Fruit fly (Drosophila melanogaster) whole organism, embryonic: ENCODE measurements around the gene topi.
A peak's percentile ranks its signal among the peaks of the same experiment; 100 is the strongest.

Source experiments
- Atf6 ChIP-seq: fragments of 200-800 bp; sonication (Bioruptor generic); IDR thresholded peaks from 2 replicates; pipeline ENCODE4 v1.3.6; 2022; ENCODE audit warnings: missing biosample characterization, missing genetic modification characterization
- Bgb ChIP-seq: fragments of 200-800 bp; sonication (Bioruptor generic); IDR thresholded peaks from 2 replicates; pipeline ENCODE4 v1.3.6; 2022; ENCODE audit warnings: missing biosample characterization, missing genetic modification characterization; ENCODE audit not compliant: partially characterized antibody
- CG10979 ChIP-seq: fragments of 200-800 bp; sonication (Bioruptor generic); optimal IDR thresholded peaks from 2 replicates; lab custom pipeline; 2018; ENCODE audit warnings: missing biosample characterization, mild to moderate bottlenecking, missing genetic modification characterization, moderate library complexity
- CG13296 ChIP-seq: fragments of 200-800 bp; sonication (Bioruptor generic); optimal IDR thresholded peaks from 3 replicates; lab custom pipeline; 2018; ENCODE audit warnings: missing biosample characterization, mild to moderate bottlenecking, missing genetic modification characterization
- CG14441 ChIP-seq: fragments of 200-800 bp; sonication (Bioruptor generic); IDR thresholded peaks from 2 replicates; pipeline ENCODE4 v1.3.6; 2022; ENCODE audit warnings: missing biosample characterization, missing genetic modification characterization
- CG14860 ChIP-seq: fragments of 200-800 bp; sonication (Bioruptor generic); IDR thresholded peaks from 3 replicates; pipeline ENCODE4 v1.3.6; 2022; ENCODE audit warnings: missing biosample characterization, missing genetic modification characterization; ENCODE audit not compliant: partially characterized antibody
- CG14965 ChIP-seq: fragments of 200-800 bp; sonication (Bioruptor generic); optimal IDR thresholded peaks from 2 replicates; lab custom pipeline; 2016; ENCODE audit warnings: missing biosample characterization, missing genetic modification characterization, borderline replicate concordance
- CG15601 ChIP-seq: fragments of 200-800 bp; sonication (Bioruptor generic); optimal IDR thresholded peaks from 3 replicates; lab custom pipeline; 2019; ENCODE audit warnings: missing biosample characterization, mild to moderate bottlenecking, missing genetic modification characterization, moderate library complexity
- CG15696 ChIP-seq: fragments of 200-800 bp; sonication (Bioruptor generic); optimal IDR thresholded peaks from 2 replicates; lab custom pipeline; 2019; ENCODE audit warnings: missing biosample characterization, mild to moderate bottlenecking, missing genetic modification characterization, moderate library complexity
- CG18764 ChIP-seq: fragments of 200-800 bp; sonication (Bioruptor generic); optimal IDR thresholded peaks from 3 replicates; lab custom pipeline; 2016; ENCODE audit warnings: missing biosample characterization, missing genetic modification characterization
- CG2116 ChIP-seq: fragments of 200-800 bp; sonication (Bioruptor generic); optimal IDR thresholded peaks from 3 replicates; lab custom pipeline; 2018; ENCODE audit warnings: missing biosample characterization, mild to moderate bottlenecking, missing genetic modification characterization
- CG2712 ChIP-seq: fragments of 200-800 bp; optimal IDR thresholded peaks from 3 replicates; lab custom pipeline; 2019; ENCODE audit warnings: missing biosample characterization, mild to moderate bottlenecking, missing genetic modification characterization, moderate library complexity
- CG31388 ChIP-seq: fragments of 200-800 bp; sonication (Bioruptor generic); optimal IDR thresholded peaks from 2 replicates; lab custom pipeline; 2016; ENCODE audit warnings: missing biosample characterization, missing genetic modification characterization
- CG32767 ChIP-seq: fragments of 200-800 bp; sonication (Bioruptor generic); IDR thresholded peaks from 2 replicates; pipeline ENCODE4 v1.3.6; 2022; ENCODE audit warnings: missing biosample characterization, missing genetic modification characterization
- CG43689 ChIP-seq: fragments of 200-800 bp; sonication (Bioruptor generic); IDR thresholded peaks from 2 replicates; pipeline ENCODE4 v1.3.6; 2022; ENCODE audit warnings: missing biosample characterization, missing genetic modification characterization
- CkIIα-i1 ChIP-seq: fragments of 200-800 bp; sonication (Bioruptor generic); IDR thresholded peaks from 2 replicates; pipeline ENCODE4 v1.3.6; 2022; ENCODE audit warnings: missing biosample characterization, missing genetic modification characterization
- D ChIP-seq, 2 experiments: fragments of 200-800 bp in 1 of 2; fragments of >200 bp in 1 of 2; sonication (Bioruptor generic) in 1 of 2; optimal IDR thresholded peaks; 2 replicates in 1 of 2; 3 replicates in 1 of 2; lab custom pipeline; 2017; ENCODE audit warnings: mild to moderate bottlenecking in 1 of 2, missing biosample characterization in 1 of 2, missing genetic modification characterization in 1 of 2, missing genetic modification reagents in 1 of 2
- D19A ChIP-seq: fragments of 200-800 bp; optimal IDR thresholded peaks from 3 replicates; lab custom pipeline; 2019; ENCODE audit warnings: missing biosample characterization, mild to moderate bottlenecking, missing genetic modification characterization, moderate library complexity
- Dip3 ChIP-seq: fragments of 200-800 bp; sonication (Bioruptor generic); optimal IDR thresholded peaks from 3 replicates; lab custom pipeline; 2016; ENCODE audit warnings: missing biosample characterization, missing genetic modification characterization
- Hmr ChIP-seq: fragments of 200-800 bp; sonication (Bioruptor generic); optimal IDR thresholded peaks from 3 replicates; lab custom pipeline; 2017; ENCODE audit warnings: mild to moderate bottlenecking, missing biosample characterization, missing genetic modification reagents, missing genetic modification characterization
- Hsf ChIP-seq: fragments of 200-800 bp; sonication (Bioruptor generic); optimal IDR thresholded peaks from 3 replicates; lab custom pipeline; 2016; ENCODE audit warnings: missing biosample characterization, missing genetic modification characterization
- Jarid2 ChIP-seq: fragments of 200-800 bp; sonication (Bioruptor generic); optimal IDR thresholded peaks from 3 replicates; lab custom pipeline; 2017; ENCODE audit warnings: mild to moderate bottlenecking, missing biosample characterization, missing genetic modification reagents, missing genetic modification characterization
- Meics ChIP-seq: fragments of 200-800 bp; sonication (Bioruptor generic); optimal IDR thresholded peaks from 2 replicates; lab custom pipeline; 2017; ENCODE audit warnings: missing biosample characterization, mild to moderate bottlenecking, missing genetic modification characterization
- Poxn ChIP-seq: fragments of 200-800 bp; sonication (Bioruptor generic); IDR thresholded peaks from 2 replicates; pipeline ENCODE4 v1.3.6; 2022; ENCODE audit warnings: missing biosample characterization, missing genetic modification characterization
- Ravus ChIP-seq: fragments of 200-800 bp; sonication (Bioruptor generic); IDR thresholded peaks from 2 replicates; pipeline ENCODE4 v1.3.6; 2022; ENCODE audit warnings: missing biosample characterization, missing genetic modification characterization
- Sry-δ ChIP-seq: fragments of 200-800 bp; sonication (Bioruptor generic); optimal IDR thresholded peaks from 2 replicates; lab custom pipeline; 2016; ENCODE audit warnings: missing biosample characterization, missing genetic modification characterization
- Taf1 ChIP-seq: fragments of 200-800 bp; sonication (Bioruptor generic); IDR thresholded peaks from 2 replicates; pipeline ENCODE4 v1.3.6; 2022; ENCODE audit warnings: missing biosample characterization, missing genetic modification characterization
- Xbp1 ChIP-seq: fragments of 200-800 bp; sonication (Bioruptor generic); optimal IDR thresholded peaks from 3 replicates; lab custom pipeline; 2016; ENCODE audit warnings: missing biosample characterization, mild to moderate bottlenecking, missing genetic modification characterization
- cas ChIP-seq: fragments of 200-800 bp; sonication (Bioruptor generic); IDR thresholded peaks from 2 replicates; pipeline ENCODE4 v1.3.6; 2022; ENCODE audit warnings: missing biosample characterization, missing genetic modification characterization
- disco-r ChIP-seq: fragments of 200-800 bp; sonication (Bioruptor generic); optimal IDR thresholded peaks from 2 replicates; lab custom pipeline; 2016; ENCODE audit warnings: missing biosample characterization, missing genetic modification characterization
- gce ChIP-seq: fragments of 200-800 bp; sonication (Bioruptor generic); IDR thresholded peaks from 3 replicates; pipeline ENCODE4 v1.3.6; 2022; ENCODE audit warnings: missing biosample characterization, missing genetic modification characterization
- hkb ChIP-seq, 2 experiments: fragments of 200-800 bp in 1 of 2; fragments of >200 bp in 1 of 2; sonication (Bioruptor generic) in 1 of 2; IDR thresholded peaks in 1 of 2; optimal IDR thresholded peaks in 1 of 2; 2 replicates each; pipeline versions ENCODE4 v1.3.6 to Lab custom; 2017 to 2022; ENCODE audit warnings: missing biosample characterization in 1 of 2, missing genetic modification characterization in 1 of 2
- insv ChIP-seq, 2 experiments: fragments of 200-800 bp; sonication (Bioruptor generic); optimal IDR thresholded peaks; 3 replicates each; lab custom pipeline; 2016 to 2018; ENCODE audit warnings: missing biosample characterization in 2 of 2, missing genetic modification characterization in 2 of 2
- lbe ChIP-seq: fragments of 200-800 bp; sonication (Bioruptor generic); optimal IDR thresholded peaks from 2 replicates; lab custom pipeline; 2016; ENCODE audit warnings: missing biosample characterization, mild to moderate bottlenecking, missing genetic modification characterization
- luna ChIP-seq: fragments of 200-800 bp; sonication (Bioruptor generic); optimal IDR thresholded peaks from 2 replicates; lab custom pipeline; 2016; ENCODE audit warnings: missing biosample characterization, missing genetic modification characterization
- mld ChIP-seq: fragments of 200-800 bp; sonication (Bioruptor generic); IDR thresholded peaks from 3 replicates; pipeline ENCODE4 v1.3.6; 2022; ENCODE audit warnings: missing biosample characterization, missing genetic modification characterization; ENCODE audit not compliant: partially characterized antibody
- otp ChIP-seq: fragments of 200-800 bp; sonication (Bioruptor generic); IDR thresholded peaks from 3 replicates; pipeline ENCODE4, ENCODE4 v1.3.6; 2022; ENCODE audit warnings: missing biosample characterization, missing genetic modification characterization
- pb ChIP-seq: fragments of 200-800 bp; sonication (Bioruptor generic); optimal IDR thresholded peaks from 3 replicates; lab custom pipeline; 2016; ENCODE audit warnings: missing biosample characterization, missing genetic modification characterization
- peb ChIP-seq: fragments of 200-800 bp; sonication (Bioruptor generic); IDR thresholded peaks from 2 replicates; pipeline ENCODE4 v1.3.6; 2022; ENCODE audit warnings: missing biosample characterization, missing genetic modification characterization
- pfk ChIP-seq: fragments of 200-800 bp; sonication (Bioruptor generic); optimal IDR thresholded peaks from 2 replicates; lab custom pipeline; 2018; ENCODE audit warnings: missing biosample characterization, mild to moderate bottlenecking, missing genetic modification characterization, moderate library complexity
- phol ChIP-seq: fragments of 200-800 bp; sonication (Bioruptor generic); optimal IDR thresholded peaks from 3 replicates; lab custom pipeline; 2018; ENCODE audit warnings: missing biosample characterization, mild to moderate bottlenecking, missing genetic modification characterization, moderate library complexity
- pros ChIP-seq: fragments of 200-800 bp; sonication (Bioruptor generic); optimal IDR thresholded peaks from 3 replicates; lab custom pipeline; 2019; ENCODE audit warnings: missing biosample characterization, mild to moderate bottlenecking, missing genetic modification characterization, moderate library complexity
- pum ChIP-seq: fragments of 200-800 bp; sonication (Bioruptor generic); optimal IDR thresholded peaks from 2 replicates; lab custom pipeline; 2016; ENCODE audit warnings: missing biosample characterization, missing genetic modification characterization
- sim ChIP-seq: fragments of 200-800 bp; sonication (Bioruptor generic); IDR thresholded peaks from 2 replicates; pipeline ENCODE4 v1.3.6; 2022; ENCODE audit warnings: missing biosample characterization, missing genetic modification characterization
- sqz ChIP-seq: fragments of 200-800 bp; sonication (Bioruptor generic); optimal IDR thresholded peaks from 3 replicates; lab custom pipeline; 2018; ENCODE audit warnings: missing biosample characterization, mild to moderate bottlenecking, missing genetic modification characterization
- stwl ChIP-seq: fragments of 200-800 bp; sonication (Bioruptor generic); optimal IDR thresholded peaks from 3 replicates; lab custom pipeline; 2018; ENCODE audit warnings: missing biosample characterization, mild to moderate bottlenecking, missing genetic modification characterization, moderate library complexity
- tap ChIP-seq: fragments of 200-800 bp; optimal IDR thresholded peaks from 3 replicates; lab custom pipeline; 2019; ENCODE audit warnings: missing biosample characterization, mild to moderate bottlenecking, missing genetic modification characterization, moderate library complexity
- zen2 ChIP-seq: fragments of 200-800 bp; sonication (Bioruptor generic); IDR thresholded peaks from 3 replicates; pipeline ENCODE4 v1.3.6; 2022; ENCODE audit warnings: missing biosample characterization, missing genetic modification characterization; ENCODE audit not compliant: partially characterized antibody

The topi gene

DNA sequence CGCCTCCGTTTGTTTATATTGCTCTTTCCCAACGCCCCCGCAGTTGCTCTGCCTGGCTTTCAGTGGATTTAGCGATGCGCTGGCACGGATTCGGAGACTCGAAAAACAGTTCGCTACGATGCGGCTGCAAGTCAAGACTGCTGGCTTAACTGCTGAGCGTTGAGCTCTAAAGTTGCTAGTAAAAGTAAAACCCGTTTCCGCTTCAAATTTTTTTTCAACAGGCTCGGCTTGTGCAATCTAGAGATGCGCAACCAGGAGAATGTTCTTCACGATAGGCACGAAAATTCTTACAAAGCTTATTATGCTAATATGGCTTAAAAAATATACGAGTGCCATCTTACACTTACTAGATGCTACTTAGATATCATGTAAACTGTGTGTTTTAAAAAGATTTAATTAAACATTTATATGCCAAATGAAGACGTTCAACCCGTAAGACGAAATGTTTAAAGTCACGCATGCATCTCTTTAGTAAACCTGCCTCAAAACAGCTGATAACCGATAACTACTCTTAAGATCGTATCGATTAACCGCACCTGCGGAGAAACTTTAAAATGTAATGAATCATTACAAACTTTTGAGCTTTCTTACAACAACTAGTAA is 27.5 kb upstream of the topi start, which contains the start of gene CG12948 (continued):
- TF ChIP-seq cas (no peak), Meics (GFP tag; lab: Kevin White, UChicago) (no peak), CG13296 (GFP tag; lab: Kevin White, UChicago) (peak; percentile 54), CG14860 (GFP tag; lab: Robert Waterston, UW) (peak; percentile 78; the same call in 2 of the 3 replicates), zen2 (GFP tag; lab: Robert Waterston, UW) (peak; percentile 76; the same call in 1 of the 3 replicates), CG2116 (peak; percentile 57), Sry-δ (GFP tag; lab: Kevin White, UChicago) (peak; percentile 83), CG14965 (GFP tag; lab: Kevin White, UChicago) (no peak), Poxn (GFP tag; lab: Robert Waterston, UW) (no peak), stwl (tag; lab: Kevin White, UChicago) (no peak), D19A (tag; lab: Kevin White, UChicago) (no peak), CkIIα-i1 (no peak), sqz (GFP tag; lab: Kevin White, UChicago) (peak; percentile 97), CG2712 (tag; lab: Kevin White, UChicago) (no peak), disco-r (GFP tag; lab: Kevin White, UChicago) (no peak), hkb (optimal IDR thresholded peaks at IDR 0.05; lab: Kevin White, UChicago) (no peak), hkb (GFP tag; IDR thresholded peaks at IDR 0.05; lab: Robert Waterston, UW) (no peak), Hmr (no peak), CG18764 (GFP tag; lab: Kevin White, UChicago) (no peak), CG32767 (GFP tag; lab: Robert Waterston, UW) (no peak), pum (GFP tag; lab: Kevin White, UChicago) (peak; percentile 16), Dip3 (GFP tag; lab: Kevin White, UChicago) (peak; percentile 45), insv (GFP tag; optimal IDR thresholded peaks at IDR 0.05; lab: Kevin White, UChicago) (peak in 1 of 2 experiments; percentile 32), mld (peak; percentile 79; the same call in 1 of the 3 replicates), Xbp1 (GFP tag; lab: Kevin White, UChicago) (peak; percentile 55), luna (no peak), lbe (GFP tag; lab: Kevin White, UChicago) (peak; percentile 64), Jarid2 (no peak), pros (GFP tag; lab: Kevin White, UChicago) (peak; percentile 62), CG15601 (tag; lab: Kevin White, UChicago) (no peak), phol (tag; lab: Kevin White, UChicago) (peak; percentile 45), sim (GFP tag; lab: Robert Waterston, UW) (no peak), gce (GFP tag; lab: Robert Waterston, UW) (no peak), CG31388 (GFP tag; lab: Kevin White, UChicago) (no peak), otp (no peak), Hsf (GFP tag; lab: Kevin White, UChicago) (peak; percentile 54), CG10979 (tag; lab: Kevin White, UChicago) (peak; percentile 35), pb (GFP tag; lab: Kevin White, UChicago) (no peak), Atf6 (GFP tag; lab: Robert Waterston, UW) (peak; percentile 31; the same call in 1 of the 2 replicates), peb (GFP tag; lab: Robert Waterston, UW) (no peak), Bgb (GFP tag; lab: Robert Waterston, UW) (peak; percentile 78), Ravus (GFP tag; lab: Robert Waterston, UW) (no peak), CG14441 (GFP tag; lab: Robert Waterston, UW) (0 out of 2 replicates have a peak, but pooled peaks have one; percentile 10), Taf1 (GFP tag; lab: Robert Waterston, UW) (0 out of 2 replicates have a peak, but pooled peaks have one; percentile 15), CG43689 (GFP tag; lab: Robert Waterston, UW) (no peak), CG15696 (peak; percentile 57), tap (tag; lab: Kevin White, UChicago) (no peak), pfk (GFP tag; lab: Kevin White, UChicago) (no peak), D (optimal IDR thresholded peaks at IDR 0.05; lab: Kevin White, UChicago) (no peak), D (GFP tag; optimal IDR thresholded peaks at IDR 0.05; lab: Kevin White, UChicago) (no peak)
